Worm (Caenorhabditis elegans) whole organism, mixed stage, embryonic: ENCODE results near the gene T08G5.15.

ENCODE experiments used
- M03D4.4 ChIP-seq: sonication (generic microtip); optimal IDR thresholded peaks from 2 replicates; lab custom pipeline; 2017; ENCODE audit warnings: mild to moderate bottlenecking, missing genetic modification characterization, missing compliant biosample characterization
- blmp-1 ChIP-seq: fragments of 150-350 bp; optimal IDR thresholded peaks from 2 replicates; lab custom pipeline; 2014; ENCODE audit warnings: missing biosample characterization, missing genetic modification characterization
- ces-1 ChIP-seq: fragments of 150-350 bp; optimal IDR thresholded peaks from 2 replicates; lab custom pipeline; 2014; ENCODE audit warnings: missing biosample characterization, missing genetic modification reagents, missing genetic modification characterization
- elt-1 ChIP-seq: sonication (generic microtip); optimal IDR thresholded peaks from 2 replicates; lab custom pipeline; 2017; ENCODE audit warnings: missing genetic modification characterization, mild to moderate bottlenecking, missing compliant biosample characterization, antibody characterized with exemption, moderate library complexity, borderline replicate concordance; ENCODE audit not compliant: insufficient read depth
- elt-3 ChIP-seq: fragments of 150-350 bp; optimal IDR thresholded peaks from 2 replicates; lab custom pipeline; 2014; ENCODE audit warnings: missing biosample characterization, missing genetic modification characterization
- hlh-1 ChIP-seq: fragments of 150-350 bp; optimal IDR thresholded peaks from 2 replicates; lab custom pipeline; 2014; ENCODE audit warnings: missing biosample characterization, missing genetic modification reagents, missing genetic modification characterization
- lsy-2 ChIP-seq: fragments of 150-350 bp; optimal IDR thresholded peaks from 2 replicates; lab custom pipeline; 2014; ENCODE audit warnings: missing biosample characterization, missing genetic modification characterization
- nhr-12 ChIP-seq: fragments of 150-350 bp; optimal IDR thresholded peaks from 2 replicates; lab custom pipeline; 2014; ENCODE audit warnings: missing biosample characterization, missing genetic modification characterization
- nhr-237 ChIP-seq: fragments of 150-350 bp; optimal IDR thresholded peaks from 2 replicates; lab custom pipeline; 2014; ENCODE audit warnings: missing biosample characterization, missing genetic modification characterization
- snpc-4 ChIP-seq: fragments of 150-350 bp; optimal IDR thresholded peaks from 2 replicates; lab custom pipeline; 2014; ENCODE audit warnings: missing biosample characterization, missing genetic modification characterization
- tbx-8 ChIP-seq: fragments of 200-800 bp; sonication (Bioruptor generic); optimal IDR thresholded peaks from 2 replicates; lab custom pipeline; 2018; ENCODE audit warnings: mild to moderate bottlenecking, missing genetic modification characterization, moderate library complexity, missing compliant biosample characterization

- no peak for TF ChIP-seq elt-1 (tag; lab: Kevin White, UChicago)
- no peak for TF ChIP-seq blmp-1 (tag; lab: Kevin White, UChicago)
- no peak for TF ChIP-seq nhr-12 (tag; lab: Kevin White, UChicago)
- no peak for TF ChIP-seq nhr-237
- TF ChIP-seq snpc-4 (tag; lab: Kevin White, UChicago) = no peak
- TF ChIP-seq ces-1 (GFP tag; lab: Kevin White, UChicago) = no peak
- no peak for TF ChIP-seq elt-3 (tag; lab: Kevin White, UChicago)
- no peak for TF ChIP-seq hlh-1 (tag; lab: Kevin White, UChicago)
- no peak for TF ChIP-seq M03D4.4 (tag; lab: Kevin White, UChicago)
- no peak for TF ChIP-seq tbx-8 (GFP tag; lab: Kevin White, UChicago)
- no peak for TF ChIP-seq lsy-2 (tag; lab: Kevin White, UChicago)
These were observed 20.6 kb downstream of the T08G5.15 start for ce11 chrV:14002402-14002801.
